Fruit fly (Drosophila melanogaster): ENCODE results near the gene CG31441.

CG31441 gene

dm6 chr3R:11216156-11216630, 19.9 kb upstream of the CG31441 start, which contains the start of the genes RpS25 and CG4820 (continued):
- TF ChIP-seq Mes4 (GFP tag; optimal IDR thresholded peaks at IDR 0.05): peak; percentile 97
- peak; percentile 97 for TF ChIP-seq CG6765 (GFP tag; optimal IDR thresholded peaks at IDR 0.05)
- peak; percentile 86 for TF ChIP-seq gcm2 (GFP tag; optimal IDR thresholded peaks at IDR 0.05)
- peak; percentile 91 for TF ChIP-seq MBD-R2 (GFP tag; IDR thresholded peaks at IDR 0.05)
- TF ChIP-seq CG7987 (GFP tag; optimal IDR thresholded peaks at IDR 0.05): peak; percentile 98
- no peak for TF ChIP-seq Dip2 (GFP tag; IDR thresholded peaks at IDR 0.05)
- TF ChIP-seq CG9215 (GFP tag; IDR thresholded peaks at IDR 0.05): peak; percentile 65
- peak; percentile 99 for TF ChIP-seq Med (GFP tag)
- TF ChIP-seq CG2120 (GFP tag; optimal IDR thresholded peaks at IDR 0.05): peak; percentile 78
- peak; percentile 77 for TF ChIP-seq croc (GFP tag; conservative IDR thresholded peaks at IDR 0.05)
- peak; percentile 95 for TF ChIP-seq CG13296 (GFP tag; optimal IDR thresholded peaks at IDR 0.05)
- peak; percentile 89 for TF ChIP-seq Atf-2 (GFP tag; optimal IDR thresholded peaks at IDR 0.05)
- peak; percentile 85 for TF ChIP-seq so (GFP tag; IDR thresholded peaks at IDR 0.05)
- TF ChIP-seq CG4707 (GFP tag; optimal IDR thresholded peaks at IDR 0.05): peak; percentile 89
- TF ChIP-seq HmgD (GFP tag; optimal IDR thresholded peaks at IDR 0.05): peak; percentile 90
- TF ChIP-seq CG13624 (GFP tag; optimal IDR thresholded peaks at IDR 0.05): peak; percentile 96
- TF ChIP-seq CG10366 (GFP tag; IDR thresholded peaks at IDR 0.05): peak; percentile 76
- peak; percentile 78 for TF ChIP-seq jing (GFP tag; optimal IDR thresholded peaks at IDR 0.05)
- peak; percentile 77; the same call in 1 of the 2 replicates for TF ChIP-seq seq (GFP tag; IDR thresholded peaks at IDR 0.05)
- TF ChIP-seq pfk (GFP tag; optimal IDR thresholded peaks at IDR 0.05): peak; percentile 84
- TF ChIP-seq dysf (GFP tag; IDR thresholded peaks at IDR 0.05): peak; percentile 86
- peak; percentile 70 for TF ChIP-seq zfh2 (GFP tag; optimal IDR thresholded peaks at IDR 0.05)
- TF ChIP-seq z (GFP tag; IDR thresholded peaks at IDR 0.05): 0 out of 3 replicates have a peak, but pooled peaks have one; percentile 54
- TF ChIP-seq CG4820 (GFP tag; optimal IDR thresholded peaks at IDR 0.05): peak; percentile 94
- TF ChIP-seq vfl (GFP tag; optimal IDR thresholded peaks at IDR 0.05): peak; percentile 80
- TF ChIP-seq lbe (GFP tag; optimal IDR thresholded peaks at IDR 0.05): peak; percentile 82
- peak; percentile 75 for TF ChIP-seq CG3838 (GFP tag; optimal IDR thresholded peaks at IDR 0.05)
- TF ChIP-seq CG15514 (GFP tag; optimal IDR thresholded peaks at IDR 0.05): peak; percentile 93
- peak; percentile 71 for TF ChIP-seq sim (GFP tag; IDR thresholded peaks at IDR 0.05)
- TF ChIP-seq CG32532 (GFP tag; IDR thresholded peaks at IDR 0.05): peak; percentile 89
- TF ChIP-seq CG8388 (GFP tag; optimal IDR thresholded peaks at IDR 0.05): peak; percentile 82
- TF ChIP-seq chinmo (GFP tag; IDR thresholded peaks at IDR 0.05; ENCODE audit: partially characterized antibody): no peak
- TF ChIP-seq Dad (GFP tag; optimal IDR thresholded peaks at IDR 0.05): peak; percentile 93
- peak; percentile 79 for TF ChIP-seq CG32772 (GFP tag; IDR thresholded peaks at IDR 0.05)
- TF ChIP-seq rib (GFP tag; IDR thresholded peaks at IDR 0.05): peak; percentile 67
- peak; percentile 76 for TF ChIP-seq Antp (GFP tag; optimal IDR thresholded peaks at IDR 0.05)
- no peak for TF ChIP-seq Dfd (GFP tag; optimal IDR thresholded peaks at IDR 0.05)
- TF ChIP-seq Atf6 (GFP tag; IDR thresholded peaks at IDR 0.05): peak; percentile 89
- peak; percentile 58; the same call in 1 of the 2 replicates for TF ChIP-seq danr (GFP tag; IDR thresholded peaks at IDR 0.05)
- TF ChIP-seq Bteb2 (GFP tag; optimal IDR thresholded peaks at IDR 0.05): peak; percentile 87
- peak; percentile 84 for TF ChIP-seq zen (tag; optimal IDR thresholded peaks at IDR 0.05)
- 0 out of 3 replicates have a peak, but pooled peaks have one; percentile 10 for TF ChIP-seq CG2199 (GFP tag; IDR thresholded peaks at IDR 0.05)
- peak; percentile 89 for TF ChIP-seq CG10267 (tag; optimal IDR thresholded peaks at IDR 0.05)
- TF ChIP-seq Dref (GFP tag; IDR thresholded peaks at IDR 0.05): peak; percentile 78
- TF ChIP-seq prd (optimal IDR thresholded peaks at IDR 0.05): no peak
- TF ChIP-seq prd (GFP tag; IDR thresholded peaks at IDR 0.05): peak; percentile 70
- TF ChIP-seq fu2 (GFP tag; optimal IDR thresholded peaks at IDR 0.05): peak; percentile 90
- TF ChIP-seq Kr (GFP tag; optimal IDR thresholded peaks at IDR 0.05): peak; percentile 72
- TF ChIP-seq CG1792 (GFP tag; optimal IDR thresholded peaks at IDR 0.05): peak; percentile 84
- TF ChIP-seq CG16813 (GFP tag; IDR thresholded peaks at IDR 0.05; ENCODE audit: partially characterized antibody): peak; percentile 87
- peak; percentile 84 for TF ChIP-seq CG30020 (tag; optimal IDR thresholded peaks at IDR 0.05)
- TF ChIP-seq NFAT (GFP tag; IDR thresholded peaks at IDR 0.05): peak; percentile 89

All from whole organism, embryonic.